Fruit fly (Drosophila melanogaster) whole organism, prepupa: ENCODE data around the gene Dop1R1.

ENCODE experiments used
- CG4318 ChIP-seq: fragments of 200-800 bp; sonication (Bioruptor generic); optimal IDR thresholded peaks from 3 replicates; lab custom pipeline; 2017; ENCODE audit warnings: missing biosample characterization, mild to moderate bottlenecking, missing genetic modification characterization
- Eip75B ChIP-seq: fragments of 200-800 bp; sonication (Bioruptor generic); optimal IDR thresholded peaks from 3 replicates; lab custom pipeline; 2016; ENCODE audit warnings: missing biosample characterization, missing genetic modification characterization
- Sox102F ChIP-seq: fragments of 200-800 bp; sonication (Bioruptor generic); optimal IDR thresholded peaks from 2 replicates; lab custom pipeline; 2016; ENCODE audit warnings: missing biosample characterization, mild to moderate bottlenecking, missing genetic modification characterization

DNA sequence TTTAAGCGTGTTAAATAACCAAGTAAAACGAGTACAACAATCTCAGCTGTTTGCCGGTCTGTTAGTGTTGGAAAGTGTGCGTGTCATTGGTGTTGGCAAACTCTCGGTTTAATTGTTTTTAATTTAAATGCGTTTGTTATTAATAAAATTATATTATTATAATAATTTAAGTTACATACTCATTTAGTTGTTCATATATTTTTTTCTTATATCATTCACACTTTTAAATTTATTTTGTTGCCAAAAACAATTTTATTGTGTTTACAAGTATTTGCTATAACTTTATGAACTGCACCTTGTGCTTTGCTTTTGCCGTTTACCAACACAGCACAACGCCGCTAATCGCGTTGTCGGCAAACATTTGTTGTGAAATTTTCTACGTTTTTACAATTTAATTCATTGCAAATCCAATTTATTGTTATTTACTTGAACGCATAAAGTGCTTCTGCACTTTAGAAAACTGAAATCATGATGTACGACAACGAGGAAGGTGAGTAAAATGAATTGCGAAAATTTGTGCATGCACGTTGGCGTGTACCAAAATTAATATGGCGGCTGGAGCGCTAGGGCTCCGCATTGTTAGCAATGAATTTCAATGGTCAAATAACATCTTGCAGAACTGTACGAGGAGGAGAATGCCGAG lies 89.0 kb downstream of the Dop1R1 start, which contains the start of the genes 140up and Polr2B:
- peak; percentile 79 for TF ChIP-seq Sox102F
- TF ChIP-seq CG4318 (GFP tag; lab: Kevin White, UChicago), result peak; percentile 80
- TF ChIP-seq Eip75B, result peak; percentile 78
